Fruit fly (Drosophila melanogaster) whole organism, prepupa: ENCODE results near the gene RabX6.

Experiments used
- CG6854 ChIP-seq: fragments of 200-800 bp; sonication (Bioruptor generic); optimal IDR thresholded peaks from 2 replicates; lab custom pipeline; 2017; ENCODE audit warnings: missing biosample characterization, mild to moderate bottlenecking, missing genetic modification characterization
- Lpt ChIP-seq: fragments of 200-800 bp; sonication (Bioruptor generic); optimal IDR thresholded peaks from 3 replicates; lab custom pipeline; 2016; ENCODE audit warnings: missing biosample characterization, missing genetic modification characterization
- Smox ChIP-seq: fragments of 200-800 bp; sonication (Bioruptor generic); optimal IDR thresholded peaks from 3 replicates; lab custom pipeline; 2016; ENCODE audit warnings: missing biosample characterization, missing genetic modification characterization
- fd59A ChIP-seq: fragments of 200-800 bp; sonication (Bioruptor generic); optimal IDR thresholded peaks from 2 replicates; lab custom pipeline; 2017; ENCODE audit warnings: missing biosample characterization, mild to moderate bottlenecking, missing genetic modification characterization, missing genetic modification reagents

DNA sequence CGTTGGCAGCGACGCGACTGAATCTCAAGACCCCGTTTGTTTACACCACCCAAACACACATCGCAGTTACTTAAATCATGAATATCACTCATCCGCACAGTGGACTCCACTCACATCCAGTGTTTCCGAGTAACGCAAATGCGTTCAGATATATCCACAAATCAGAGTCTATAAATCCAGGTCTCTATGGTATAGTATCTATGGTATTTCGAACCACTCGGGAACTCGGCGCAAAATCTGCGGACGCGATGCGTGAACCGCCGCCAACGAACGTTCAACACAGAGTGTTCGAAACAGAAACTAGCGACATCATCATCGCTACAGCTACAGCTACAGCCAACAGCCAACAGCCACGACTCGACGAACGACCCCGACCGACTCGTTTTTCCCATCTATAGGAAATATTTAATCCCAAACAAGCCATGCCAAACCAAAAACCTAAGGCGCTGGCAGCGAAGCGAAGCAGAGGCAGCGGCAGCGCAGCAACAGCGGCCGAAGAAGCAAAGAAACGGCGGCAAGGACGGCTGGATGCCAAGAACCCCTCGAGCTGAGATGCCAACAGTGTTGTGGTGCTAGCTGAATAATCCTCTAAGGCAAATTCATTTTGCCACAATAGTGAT is 8.5 kb downstream of the RabX6 start, which contains the start of gene CG13894:
- TF ChIP-seq Smox (GFP tag; lab: Kevin White, UChicago) (no peak), CG6854 (GFP tag; lab: Kevin White, UChicago) (no peak), fd59A (no peak), Lpt (GFP tag; lab: Kevin White, UChicago) (no peak)
